Worm (Caenorhabditis elegans) whole organism, young adult: ENCODE results near the gene glct-6.

Experiments
- K11D2.4 ChIP-seq: fragments of 200-800 bp; sonication (Bioruptor generic); IDR thresholded peaks from 2 replicates; pipeline ENCODE4 v1.3.6; 2022; ENCODE audit warnings: missing genetic modification reagents, missing genetic modification characterization, missing compliant biosample characterization
- ets-4 ChIP-seq: fragments of 200-800 bp; sonication (Bioruptor generic); optimal IDR thresholded peaks from 2 replicates; lab custom pipeline; 2018; ENCODE audit warnings: mild to moderate bottlenecking, missing genetic modification characterization, missing compliant biosample characterization
- unc-130 ChIP-seq: sonication (generic microtip); optimal IDR thresholded peaks from 2 replicates; lab custom pipeline; 2016; ENCODE audit warnings: missing genetic modification reagents, missing genetic modification characterization, missing compliant biosample characterization
- ztf-25 ChIP-seq: fragments of 200-800 bp; sonication (Bioruptor generic); IDR thresholded peaks from 2 replicates; pipeline ENCODE4 v1.3.6; 2022; ENCODE audit warnings: missing genetic modification reagents, missing genetic modification characterization, missing compliant biosample characterization

DNA sequence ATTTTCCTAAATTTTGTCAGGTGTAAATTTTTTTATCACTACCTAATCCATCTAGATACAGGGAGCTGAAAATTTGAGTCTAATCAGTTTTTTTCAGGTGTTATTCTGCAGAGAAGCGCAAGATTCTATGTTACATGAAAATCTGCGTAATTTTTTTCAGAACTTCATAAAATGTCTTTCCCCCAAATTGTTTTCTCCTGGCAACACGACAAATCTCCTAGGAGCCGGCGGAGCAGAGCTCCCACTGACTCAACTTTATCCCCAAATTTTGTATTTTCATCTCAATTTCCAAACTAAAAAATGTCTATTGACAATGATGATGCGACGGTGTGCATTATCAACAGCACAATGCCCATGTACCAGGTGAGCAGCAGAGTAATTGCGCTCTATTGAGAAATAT, 55.4 kb downstream of the glct-6 start, which contains the start of gene F28F9.2:
- no peak for TF ChIP-seq unc-130 (GFP tag; lab: Kevin White, UChicago)
- TF ChIP-seq K11D2.4 (GFP tag; lab: Robert Waterston, UW): no peak
- TF ChIP-seq ets-4 (GFP tag; lab: Kevin White, UChicago): no peak
- TF ChIP-seq ztf-25 (GFP tag; lab: Robert Waterston, UW): no peak
